Fruit fly (Drosophila melanogaster) whole organism, embryonic: Measurements from ENCODE around the gene svr.
A peak's percentile ranks its signal among the peaks of the same experiment; 100 is the strongest.

ENCODE experiments used
- Asciz ChIP-seq: fragments of 200-800 bp; sonication (Bioruptor generic); optimal IDR thresholded peaks from 2 replicates; lab custom pipeline; 2017; ENCODE audit warnings: missing biosample characterization, mild to moderate bottlenecking, missing genetic modification characterization, missing genetic modification reagents
- CG10209 ChIP-seq: fragments of 200-800 bp; sonication (Bioruptor generic); optimal IDR thresholded peaks from 3 replicates; lab custom pipeline; 2017; ENCODE audit warnings: missing biosample characterization, mild to moderate bottlenecking, missing genetic modification characterization, missing genetic modification reagents
- CG10959 ChIP-seq: fragments of 200-800 bp; sonication (Bioruptor generic); IDR thresholded peaks from 2 replicates; pipeline ENCODE4 v1.3.6; 2022; ENCODE audit warnings: missing biosample characterization, missing genetic modification characterization
- CG11247 ChIP-seq: fragments of 200-800 bp; sonication (Bioruptor generic); IDR thresholded peaks from 2 replicates; pipeline ENCODE4 v1.3.6; 2022; ENCODE audit warnings: missing biosample characterization, missing genetic modification characterization
- CG12769 ChIP-seq: fragments of 200-800 bp; sonication (Bioruptor generic); optimal IDR thresholded peaks from 2 replicates; lab custom pipeline; 2019; ENCODE audit warnings: missing biosample characterization, mild to moderate bottlenecking, missing genetic modification characterization, moderate library complexity
- CG14965 ChIP-seq: fragments of 200-800 bp; sonication (Bioruptor generic); optimal IDR thresholded peaks from 2 replicates; lab custom pipeline; 2016; ENCODE audit warnings: missing biosample characterization, missing genetic modification characterization, borderline replicate concordance
- CG17912 ChIP-seq: fragments of 200-800 bp; sonication (Bioruptor generic); optimal IDR thresholded peaks from 2 replicates; lab custom pipeline; 2018; ENCODE audit warnings: missing biosample characterization, mild to moderate bottlenecking, missing genetic modification characterization
- CG1792 ChIP-seq: fragments of 200-800 bp; sonication (Bioruptor generic); optimal IDR thresholded peaks from 2 replicates; lab custom pipeline; 2016; ENCODE audit warnings: missing biosample characterization, missing genetic modification characterization
- CG2199 ChIP-seq: fragments of 200-800 bp; sonication (Bioruptor generic); IDR thresholded peaks from 3 replicates; pipeline ENCODE4 v1.3.6; 2022; ENCODE audit warnings: missing biosample characterization, missing genetic modification characterization
- CG3163 ChIP-seq: fragments of 200-800 bp; sonication (Bioruptor generic); optimal IDR thresholded peaks from 3 replicates; lab custom pipeline; 2016; ENCODE audit warnings: missing biosample characterization, missing genetic modification characterization
- CG32767 ChIP-seq: fragments of 200-800 bp; sonication (Bioruptor generic); IDR thresholded peaks from 2 replicates; pipeline ENCODE4 v1.3.6; 2022; ENCODE audit warnings: missing biosample characterization, missing genetic modification characterization
- CG3726 ChIP-seq: fragments of 200-800 bp; sonication (Bioruptor generic); IDR thresholded peaks from 3 replicates; pipeline ENCODE4, ENCODE4 v1.3.6; 2022; ENCODE audit warnings: missing biosample characterization, missing genetic modification characterization
- CG3847 ChIP-seq: fragments of 200-800 bp; sonication (Bioruptor generic); IDR thresholded peaks from 2 replicates; pipeline ENCODE4 v1.3.6; 2022; ENCODE audit warnings: missing biosample characterization, missing genetic modification characterization
- CG3995 ChIP-seq: fragments of 200-800 bp; sonication (Bioruptor generic); optimal IDR thresholded peaks from 3 replicates; lab custom pipeline; 2016; ENCODE audit warnings: missing biosample characterization, missing genetic modification characterization
- CG7963 ChIP-seq: fragments of 200-800 bp; sonication (Bioruptor generic); IDR thresholded peaks from 3 replicates; pipeline ENCODE4 v1.3.6; 2022; ENCODE audit warnings: missing biosample characterization, missing genetic modification characterization; ENCODE audit not compliant: partially characterized antibody
- Dip2 ChIP-seq: fragments of 200-800 bp; sonication (Bioruptor generic); IDR thresholded peaks from 2 replicates; pipeline ENCODE4 v1.3.6; 2022; ENCODE audit warnings: missing biosample characterization, missing genetic modification characterization
- Drgx ChIP-seq: fragments of 200-800 bp; sonication (Bioruptor generic); IDR thresholded peaks from 2 replicates; pipeline ENCODE4 v1.3.6; 2022; ENCODE audit warnings: missing biosample characterization, missing genetic modification characterization
- ERR ChIP-seq: fragments of 200-800 bp; sonication (Bioruptor generic); optimal IDR thresholded peaks from 2 replicates; lab custom pipeline; 2016; ENCODE audit warnings: missing biosample characterization, missing genetic modification characterization
- Eip74EF ChIP-seq, 2 experiments: fragments of 200-800 bp in 1 of 2; fragments of >200 bp in 1 of 2; sonication (Bioruptor generic) in 1 of 2; optimal IDR thresholded peaks; 2 replicates each; lab custom pipeline; 2017 to 2019; ENCODE audit warnings: missing biosample characterization in 2 of 2, missing genetic modification characterization in 2 of 2, mild to moderate bottlenecking in 1 of 2, moderate library complexity in 1 of 2
- Gug ChIP-seq: fragments of 200-800 bp; sonication (Bioruptor generic); IDR thresholded peaks from 4 replicates; pipeline ENCODE4 v1.3.6; 2022; ENCODE audit warnings: missing biosample characterization, missing genetic modification characterization
- Mad ChIP-seq: fragments of 200-800 bp; sonication (Bioruptor generic); optimal IDR thresholded peaks from 2 replicates; lab custom pipeline; 2016; ENCODE audit warnings: missing biosample characterization, missing genetic modification characterization
- NC2β ChIP-seq: fragments of 200-800 bp; sonication (Bioruptor generic); optimal IDR thresholded peaks from 2 replicates; lab custom pipeline; 2016; ENCODE audit warnings: missing biosample characterization, missing genetic modification characterization
- Optix ChIP-seq: fragments of 200-800 bp; sonication (Bioruptor generic); IDR thresholded peaks from 3 replicates; pipeline ENCODE4 v1.3.6; 2022; ENCODE audit warnings: missing biosample characterization, missing genetic modification characterization
- Spps ChIP-seq: fragments of 200-800 bp; sonication (Bioruptor generic); optimal IDR thresholded peaks from 2 replicates; lab custom pipeline; 2018; ENCODE audit warnings: missing biosample characterization, mild to moderate bottlenecking, missing genetic modification characterization
- Trl ChIP-seq, 3 experiments: fragments of >200 bp in 2 of 3; fragments of 200-800 bp in 1 of 3; sonication (Bioruptor generic) in 1 of 3; optimal IDR thresholded peaks; 2 replicates in 1 of 3; 3 replicates in 2 of 3; lab custom pipeline; 2016 to 2017; ENCODE audit warnings: missing biosample characterization in 1 of 3, missing genetic modification characterization in 1 of 3
- ara ChIP-seq: fragments of 200-800 bp; sonication (Bioruptor generic); IDR thresholded peaks from 2 replicates; pipeline ENCODE4 v1.3.6; 2022; ENCODE audit warnings: missing biosample characterization, missing genetic modification characterization
- bigmax ChIP-seq: fragments of 200-800 bp; sonication (Bioruptor generic); optimal IDR thresholded peaks from 2 replicates; lab custom pipeline; 2018; ENCODE audit warnings: missing biosample characterization, mild to moderate bottlenecking, missing genetic modification characterization
- br ChIP-seq: fragments of >200 bp; optimal IDR thresholded peaks from 2 replicates; lab custom pipeline; 2017
- cas ChIP-seq: fragments of 200-800 bp; sonication (Bioruptor generic); IDR thresholded peaks from 2 replicates; pipeline ENCODE4 v1.3.6; 2022; ENCODE audit warnings: missing biosample characterization, missing genetic modification characterization
- cg ChIP-seq: fragments of 200-800 bp; sonication (Bioruptor generic); optimal IDR thresholded peaks from 3 replicates; lab custom pipeline; 2019; ENCODE audit warnings: missing biosample characterization, mild to moderate bottlenecking, missing genetic modification characterization, moderate library complexity
- dm ChIP-seq: fragments of 200-800 bp; sonication (Bioruptor generic); optimal IDR thresholded peaks from 3 replicates; lab custom pipeline; 2016; ENCODE audit warnings: missing biosample characterization, missing genetic modification characterization
- fd3F ChIP-seq: fragments of 200-800 bp; sonication (Bioruptor generic); optimal IDR thresholded peaks from 2 replicates; lab custom pipeline; 2018; ENCODE audit warnings: missing biosample characterization, mild to moderate bottlenecking, missing genetic modification characterization, moderate library complexity
- ftz-f1 ChIP-seq: fragments of 200-800 bp; sonication (Bioruptor generic); optimal IDR thresholded peaks from 2 replicates; lab custom pipeline; 2016; ENCODE audit warnings: missing biosample characterization, missing genetic modification characterization
- grn ChIP-seq: fragments of 200-800 bp; sonication (Bioruptor generic); optimal IDR thresholded peaks from 3 replicates; lab custom pipeline; 2017; ENCODE audit warnings: missing biosample characterization, missing genetic modification characterization
- kah ChIP-seq: fragments of 200-800 bp; sonication (Bioruptor generic); optimal IDR thresholded peaks from 2 replicates; lab custom pipeline; 2018; ENCODE audit warnings: missing biosample characterization, mild to moderate bottlenecking, missing genetic modification characterization
- mirr ChIP-seq: fragments of 200-800 bp; sonication (Bioruptor generic); optimal IDR thresholded peaks from 3 replicates; lab custom pipeline; 2018; ENCODE audit warnings: missing biosample characterization, mild to moderate bottlenecking, missing genetic modification characterization
- odd ChIP-seq: fragments of 200-800 bp; sonication (Bioruptor generic); optimal IDR thresholded peaks from 2 replicates; lab custom pipeline; 2017; ENCODE audit warnings: missing biosample characterization, mild to moderate bottlenecking, missing genetic modification characterization
- pan ChIP-seq, 4 experiments: fragments of >200 bp in 3 of 4; fragments of 200-800 bp in 1 of 4; sonication (Bioruptor generic) in 1 of 4; optimal IDR thresholded peaks in 3 of 4; IDR thresholded peaks in 1 of 4; 2 replicates each; pipeline versions ENCODE4 v1.3.6 to Lab custom; 2017 to 2022; ENCODE audit warnings: missing biosample characterization in 2 of 4, missing genetic modification characterization in 2 of 4, mixed read lengths in 1 of 4
- pho ChIP-seq: fragments of 200-800 bp; sonication (Bioruptor generic); optimal IDR thresholded peaks from 2 replicates; lab custom pipeline; 2016; ENCODE audit warnings: missing biosample characterization, missing genetic modification characterization
- pros ChIP-seq: fragments of 200-800 bp; sonication (Bioruptor generic); optimal IDR thresholded peaks from 3 replicates; lab custom pipeline; 2019; ENCODE audit warnings: missing biosample characterization, mild to moderate bottlenecking, missing genetic modification characterization, moderate library complexity
- pzg ChIP-seq: fragments of 200-800 bp; sonication (Bioruptor generic); optimal IDR thresholded peaks from 3 replicates; lab custom pipeline; 2018; ENCODE audit warnings: missing biosample characterization, mild to moderate bottlenecking, missing genetic modification characterization, moderate library complexity
- rib ChIP-seq: fragments of 200-800 bp; sonication (Bioruptor generic); IDR thresholded peaks from 2 replicates; pipeline ENCODE4 v1.3.6; 2022; ENCODE audit warnings: missing biosample characterization, missing genetic modification characterization
- sd ChIP-seq: fragments of 200-800 bp; sonication (Bioruptor generic); optimal IDR thresholded peaks from 3 replicates; lab custom pipeline; 2018; ENCODE audit warnings: missing biosample characterization, mild to moderate bottlenecking, missing genetic modification characterization, moderate library complexity
- slbo ChIP-seq: fragments of 200-800 bp; sonication (Bioruptor generic); IDR thresholded peaks from 2 replicates; pipeline ENCODE4 v1.3.6; 2022; ENCODE audit warnings: missing biosample characterization, missing genetic modification characterization
- slou ChIP-seq: fragments of 200-800 bp; sonication (Bioruptor generic); optimal IDR thresholded peaks from 3 replicates; lab custom pipeline; 2016; ENCODE audit warnings: missing biosample characterization, missing genetic modification characterization
- tna ChIP-seq: fragments of 200-800 bp; sonication (Bioruptor generic); IDR thresholded peaks from 2 replicates; pipeline ENCODE4 v1.3.6; 2022; ENCODE audit warnings: missing biosample characterization, missing genetic modification characterization; ENCODE audit not compliant: partially characterized antibody
- ttk ChIP-seq: fragments of 200-800 bp; sonication (Bioruptor generic); IDR thresholded peaks from 2 replicates; pipeline ENCODE4 v2.1.2; 2022; ENCODE audit warnings: missing biosample characterization, missing genetic modification characterization
- twi ChIP-seq: fragments of 200-800 bp; optimal IDR thresholded peaks from 2 replicates; lab custom pipeline; 2019; ENCODE audit warnings: missing biosample characterization, mild to moderate bottlenecking, missing genetic modification characterization, moderate library complexity

Gene svr

dm6 chrX:498924-499588 is 2.8 kb downstream of the svr start (continued):
- TF ChIP-seq Trl (optimal IDR thresholded peaks at IDR 0.05; lab: Kevin White, UChicago) (peak; percentile 51 to 81), Trl (GFP tag; optimal IDR thresholded peaks at IDR 0.05; lab: Kevin White, UChicago) (no peak), CG7963 (GFP tag; lab: Robert Waterston, UW) (no peak), mirr (GFP tag; lab: Kevin White, UChicago) (no peak), sd (tag; lab: Kevin White, UChicago) (peak; percentile 47), twi (tag; lab: Kevin White, UChicago) (peak; percentile 53), NC2β (GFP tag; lab: Kevin White, UChicago) (no peak), Optix (no peak), Drgx (GFP tag; lab: Robert Waterston, UW) (no peak), Dip2 (GFP tag; lab: Robert Waterston, UW) (no peak), cas (GFP tag; lab: Robert Waterston, UW) (no peak), CG10959 (GFP tag; lab: Robert Waterston, UW) (no peak), cg (GFP tag; lab: Kevin White, UChicago) (peak; percentile 51), pan (optimal IDR thresholded peaks at IDR 0.05; lab: Kevin White, UChicago) (no peak), pan (GFP tag; optimal IDR thresholded peaks at IDR 0.05 in 1 of 2, IDR thresholded peaks at IDR 0.05 in 1 of 2) (no peak), CG32767 (no peak), CG3995 (GFP tag; lab: Kevin White, UChicago) (no peak), CG3726 (no peak), bigmax (GFP tag; lab: Kevin White, UChicago) (no peak)

- TF ChIP-seq br (no peak), ftz-f1 (peak; percentile 29), rib (GFP tag; lab: Robert Waterston, UW) (peak; percentile 77; the same call in 1 of the 2 replicates), Eip74EF (GFP tag; optimal IDR thresholded peaks at IDR 0.05; lab: Kevin White, UChicago) (peak in 1 of 2 experiments; percentile 84), CG3847 (GFP tag; lab: Robert Waterston, UW) (peak; percentile 74), Spps (tag; lab: Kevin White, UChicago) (peak; percentile 20), grn (peak; percentile 19), cg (GFP tag; lab: Kevin White, UChicago) (peak; percentile 25), CG1792 (GFP tag; lab: Kevin White, UChicago) (peak; percentile 76), Asciz (peak; percentile 73), slbo (GFP tag; lab: Robert Waterston, UW) (peak; percentile 69; the same call in 1 of the 2 replicates), slou (GFP tag; lab: Kevin White, UChicago) (peak; percentile 33), CG14965 (GFP tag; lab: Kevin White, UChicago) (peak; percentile 52), CG10209 (peak; percentile 86), CG12769 (tag; lab: Kevin White, UChicago) (peak; percentile 92), ERR (GFP tag; lab: Kevin White, UChicago) (peak; percentile 68), CG2199 (GFP tag; lab: Robert Waterston, UW) (no peak), Mad (peak; percentile 66), Gug (peak; percentile 37; the same call in 1 of the 4 replicates), dm (GFP tag; lab: Kevin White, UChicago) (peak; percentile 65), odd (GFP tag; lab: Kevin White, UChicago) (peak; percentile 89), CG17912 (GFP tag; lab: Kevin White, UChicago) (peak; percentile 40), pzg (GFP tag; lab: Kevin White, UChicago) (peak; percentile 2), CG3163 (GFP tag; lab: Kevin White, UChicago) (peak; percentile 63), kah (GFP tag; lab: Kevin White, UChicago) (peak; percentile 62), ara (peak; percentile 48), pho (GFP tag; lab: Kevin White, UChicago) (peak; percentile 85), fd3F (GFP tag; lab: Kevin White, UChicago) (peak; percentile 78), pros (GFP tag; lab: Kevin White, UChicago) (no peak), CG11247 (GFP tag; lab: Robert Waterston, UW) (peak; percentile 63), tna (GFP tag; lab: Robert Waterston, UW) (no peak), ttk (GFP tag; lab: Robert Waterston, UW) (peak; percentile 35; the same call in 1 of the 2 replicates)
Observed at dm6 chrX:499589-500041, 3.4 kb downstream of the svr start.
